Fruit fly (Drosophila melanogaster): ENCODE results near the gene CG4558.

The CG4558 gene

DNA sequence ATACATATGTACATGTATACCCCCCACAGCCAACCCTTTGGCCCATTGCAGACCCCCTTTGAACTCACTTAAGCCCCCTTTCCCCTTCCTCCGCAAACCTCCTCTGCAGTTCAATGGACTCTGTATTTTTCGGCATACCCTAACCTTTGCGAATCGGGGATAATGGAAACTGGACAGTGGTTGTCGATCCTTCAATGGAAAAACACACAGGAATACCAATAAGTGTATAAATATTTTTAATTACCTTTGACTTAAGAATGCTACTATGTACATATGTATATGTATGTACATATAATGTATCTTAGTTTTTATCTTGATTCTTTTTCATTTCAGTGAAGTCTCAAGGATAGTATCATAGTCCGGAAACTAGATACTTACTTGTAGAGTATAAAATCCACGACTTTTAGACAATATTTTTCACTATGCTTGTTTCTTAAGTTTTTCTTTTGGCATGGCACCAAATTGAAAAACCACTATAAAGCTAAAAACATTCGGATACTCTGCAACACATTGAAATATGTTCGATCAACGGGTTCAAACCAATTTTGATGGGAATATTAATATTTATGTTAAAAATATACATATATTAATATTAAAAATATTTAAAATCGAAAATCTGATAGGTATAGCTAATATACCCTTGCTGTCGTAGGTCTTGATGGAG lies 6.9 kb downstream of the CG4558 start (continued):
- TF ChIP-seq onecut (GFP tag; IDR thresholded peaks at IDR 0.05) (peak; percentile 42; the same call in 1 of the 2 replicates), Neu2 (GFP tag; optimal IDR thresholded peaks at IDR 0.05; ENCODE audit: borderline replicate concordance) (no peak), CG18476 (GFP tag; optimal IDR thresholded peaks at IDR 0.05) (peak; percentile 26), CG3847 (GFP tag; IDR thresholded peaks at IDR 0.05) (peak; percentile 63), ara (GFP tag; IDR thresholded peaks at IDR 0.05) (peak; percentile 61; the same call in 1 of the 2 replicates), bab2 (GFP tag; optimal IDR thresholded peaks at IDR 0.05) (peak; percentile 7), CG4328 (GFP tag; optimal IDR thresholded peaks at IDR 0.05) (no peak), Meics (GFP tag; optimal IDR thresholded peaks at IDR 0.05) (peak; percentile 78), CG43689 (GFP tag; IDR thresholded peaks at IDR 0.05) (no peak; the same call in 1 of the 2 replicates), CG10267 (tag; optimal IDR thresholded peaks at IDR 0.05) (peak; percentile 59), Side (GFP tag; optimal IDR thresholded peaks at IDR 0.05) (no peak), crol (GFP tag; IDR thresholded peaks at IDR 0.05) (peak; percentile 85), ac (GFP tag; optimal IDR thresholded peaks at IDR 0.05) (no peak), Max (GFP tag; optimal IDR thresholded peaks at IDR 0.05) (peak; percentile 11), CG8478 (optimal IDR thresholded peaks at IDR 0.05) (no peak), CG8089 (GFP tag; optimal IDR thresholded peaks at IDR 0.05) (no peak), caup (GFP tag; optimal IDR thresholded peaks at IDR 0.05; ENCODE audit: severe bottlenecking) (peak; percentile 75), toy (GFP tag; IDR thresholded peaks at IDR 0.05) (no peak), Nf-YC (tag; optimal IDR thresholded peaks at IDR 0.05) (peak; percentile 46), aop (GFP tag; IDR thresholded peaks at IDR 0.05) (no peak), emc (GFP tag; optimal IDR thresholded peaks at IDR 0.05) (no peak), inv (GFP tag; IDR thresholded peaks at IDR 0.05; ENCODE audit: partially characterized antibody) (no peak), GATAe (GFP tag; conservative IDR thresholded peaks at IDR 0.05) (peak; percentile 19; the same call in 1 of the 2 replicates), scrt (GFP tag; optimal IDR thresholded peaks at IDR 0.05) (peak; percentile 51), CG3163 (GFP tag; optimal IDR thresholded peaks at IDR 0.05) (no peak), salm (tag; optimal IDR thresholded peaks at IDR 0.05) (peak; percentile 43), CG6689 (GFP tag; IDR thresholded peaks at IDR 0.05) (peak; percentile 71), CG18262 (tag; optimal IDR thresholded peaks at IDR 0.05) (peak; percentile 79), CG12659 (GFP tag; optimal IDR thresholded peaks at IDR 0.05) (peak; percentile 63), CG10959 (GFP tag; IDR thresholded peaks at IDR 0.05) (peak; percentile 47), ems (GFP tag; optimal IDR thresholded peaks at IDR 0.05) (no peak), Adf1 (GFP tag; IDR thresholded peaks at IDR 0.05) (no peak), wdn (GFP tag; IDR thresholded peaks at IDR 0.05) (peak; percentile 70), lilli (GFP tag; optimal IDR thresholded peaks at IDR 0.05) (peak; percentile 17), CG9797 (GFP tag; optimal IDR thresholded peaks at IDR 0.05) (no peak), CG6175 (GFP tag; IDR thresholded peaks at IDR 0.05) (0 out of 3 replicates have a peak, but pooled peaks have one; percentile 33), CG7357 (GFP tag; IDR thresholded peaks at IDR 0.05) (peak; percentile 59; the same call in 2 of the 3 replicates), maf-S (GFP tag; optimal IDR thresholded peaks at IDR 0.05) (no peak), Mad (GFP tag; optimal IDR thresholded peaks at IDR 0.05) (no peak), btn (GFP tag; optimal IDR thresholded peaks at IDR 0.05) (no peak), CG10462 (GFP tag; optimal IDR thresholded peaks at IDR 0.05) (peak; percentile 57), Gsc (GFP tag; IDR thresholded peaks at IDR 0.05) (no peak), CG2678 (tag; optimal IDR thresholded peaks at IDR 0.05) (peak; percentile 85), CG11085 (GFP tag; IDR thresholded peaks at IDR 0.05) (peak; percentile 47; the same call in 1 of the 2 replicates), Poxn (GFP tag; IDR thresholded peaks at IDR 0.05) (peak; percentile 35; the same call in 1 of the 2 replicates), sob (GFP tag; IDR thresholded peaks at IDR 0.05) (peak; percentile 82), Sry-δ (GFP tag; optimal IDR thresholded peaks at IDR 0.05) (no peak), CG33557 (GFP tag; optimal IDR thresholded peaks at IDR 0.05) (no peak), pnt (GFP tag; optimal IDR thresholded peaks at IDR 0.05) (no peak), Asciz (GFP tag; optimal IDR thresholded peaks at IDR 0.05) (peak; percentile 73), gfzf (GFP tag; optimal IDR thresholded peaks at IDR 0.05) (no peak)

All from whole organism, embryonic.